Worm (Caenorhabditis elegans): ENCODE results near the gene F18C5.10.

F18C5.10 gene

DNA sequence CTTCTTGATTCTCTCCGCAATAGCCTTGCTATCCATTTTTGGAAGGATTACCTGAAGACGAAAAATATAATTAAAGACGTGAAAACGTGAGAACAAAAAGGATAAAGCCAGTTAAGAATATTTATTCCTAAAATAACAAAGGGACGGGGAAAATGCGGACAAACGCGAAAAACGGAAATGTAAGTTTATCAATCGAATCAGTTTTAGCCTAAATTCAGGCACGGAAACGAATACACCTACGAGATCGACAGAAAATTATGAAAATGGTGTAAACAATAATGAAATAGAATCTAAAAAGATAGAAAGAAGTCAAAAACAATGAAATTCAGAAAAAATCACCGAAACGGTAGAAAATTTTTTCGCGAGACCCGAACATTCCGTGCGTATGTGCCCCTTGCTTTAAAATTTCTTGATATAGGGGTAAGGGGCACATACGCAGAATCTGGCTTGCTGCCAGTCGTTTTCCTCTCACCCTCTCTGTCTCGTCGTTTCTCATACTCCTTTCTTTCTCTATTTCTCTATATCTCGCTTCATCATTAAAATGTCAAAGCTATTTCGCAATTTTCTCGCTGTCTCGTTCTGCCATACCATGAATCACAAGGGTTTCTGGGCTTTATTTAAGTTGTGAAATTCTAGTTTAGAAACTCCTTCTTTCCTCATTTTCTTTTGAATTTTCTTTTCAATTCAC lies 27.5 kb upstream of the F18C5.10 start, which contains the start of gene icd-1 (continued):
- no peak for TF ChIP-seq bed-2 (GFP tag; IDR thresholded peaks at IDR 0.05)
- peak; percentile 89 for TF ChIP-seq D2030.7 (GFP tag; IDR thresholded peaks at IDR 0.05)
- no peak for TF ChIP-seq hlh-12 (tag; optimal IDR thresholded peaks at IDR 0.05)
- peak; percentile 16 for TF ChIP-seq F10E7.11 (tag; optimal IDR thresholded peaks at IDR 0.05)
- TF ChIP-seq snpc-1.1 (tag; optimal IDR thresholded peaks at IDR 0.05; ENCODE audit: insufficient read depth), result peak; percentile 77
- TF ChIP-seq B0035.1 (tag; optimal IDR thresholded peaks at IDR 0.05), result no peak
- TF ChIP-seq egl-18 (GFP tag; IDR thresholded peaks at IDR 0.05), result 0 out of 2 replicates have a peak, but pooled peaks have one; percentile 28
- peak; percentile 58 for TF ChIP-seq hrde-1 (tag; optimal IDR thresholded peaks at IDR 0.05; ENCODE audit: borderline replicate concordance)
- no peak for TF ChIP-seq die-1 (tag; optimal IDR thresholded peaks at IDR 0.05)
- TF ChIP-seq unc-130 (GFP tag; optimal IDR thresholded peaks at IDR 0.05), result peak; percentile 88
- TF ChIP-seq nhr-179 (tag; optimal IDR thresholded peaks at IDR 0.05), result no peak
- no peak for TF ChIP-seq lsy-27 (tag; optimal IDR thresholded peaks at IDR 0.05; ENCODE audit: borderline replicate concordance, insufficient read depth)
- peak; percentile 97 for TF ChIP-seq hsf-1 (GFP tag; IDR thresholded peaks at IDR 0.05)
- no peak for TF ChIP-seq let-526 (GFP tag; IDR thresholded peaks at IDR 0.05)
- peak; percentile 99 for TF ChIP-seq hmg-1.2 (GFP tag; IDR thresholded peaks at IDR 0.05)
- TF ChIP-seq F23B12.7 (tag; optimal IDR thresholded peaks at IDR 0.05; ENCODE audit: insufficient read depth), result peak; percentile 96
- no peak; the same call in 1 of the 2 replicates for TF ChIP-seq Y79H2A.3 (GFP tag; conservative IDR thresholded peaks at IDR 0.05)
- TF ChIP-seq dpl-1 (GFP tag; optimal IDR thresholded peaks at IDR 0.05), result peak; percentile 36
- TF ChIP-seq rcor-1 (GFP tag; IDR thresholded peaks at IDR 0.05), result peak; percentile 93
- peak; percentile 96 for TF ChIP-seq snpc-3.4 (tag; optimal IDR thresholded peaks at IDR 0.05)
- TF ChIP-seq ztf-25 (GFP tag; IDR thresholded peaks at IDR 0.05), result no peak
- no peak for TF ChIP-seq hlh-26 (GFP tag; conservative IDR thresholded peaks at IDR 0.05)
- no peak for TF ChIP-seq ama-1 (optimal IDR thresholded peaks at IDR 0.05)
- TF ChIP-seq ama-1 (GFP tag; optimal IDR thresholded peaks at IDR 0.05), result peak in 1 of 2 experiments; percentile 12
- peak; percentile 45; the same call in 1 of the 2 replicates for TF ChIP-seq lin-26 (GFP tag; IDR thresholded peaks at IDR 0.05)
- TF ChIP-seq repo-1 (tag; optimal IDR thresholded peaks at IDR 0.05), result peak; percentile 87
- TF ChIP-seq nfya-1 (tag; optimal IDR thresholded peaks at IDR 0.05; ENCODE audit: borderline replicate concordance, insufficient read depth), result no peak
- peak; percentile 64 for TF ChIP-seq xnd-1 (tag; optimal IDR thresholded peaks at IDR 0.05)
- TF ChIP-seq ceh-27 (GFP tag; optimal IDR thresholded peaks at IDR 0.05), result peak; percentile 85
- peak; percentile 95 for TF ChIP-seq unc-62 (GFP tag; optimal IDR thresholded peaks at IDR 0.05)
- peak; percentile 53 to 80 for TF ChIP-seq let-607 (tag; optimal IDR thresholded peaks at IDR 0.05)
- TF ChIP-seq nfya-2 (GFP tag; IDR thresholded peaks at IDR 0.05), result no peak
- TF ChIP-seq fkh-3 (tag; optimal IDR thresholded peaks at IDR 0.05), result no peak
- TF ChIP-seq tbp1 (GFP tag; optimal IDR thresholded peaks at IDR 0.05), result peak; percentile 76
- no peak for TF ChIP-seq ccch-3 (GFP tag; optimal IDR thresholded peaks at IDR 0.05)
- TF ChIP-seq C17E4.6 (GFP tag; IDR thresholded peaks at IDR 0.05), result peak; percentile 57; the same call in 1 of the 2 replicates
- no peak for TF ChIP-seq F57A8.1 (GFP tag; optimal IDR thresholded peaks at IDR 0.05)
- TF ChIP-seq Y95B8A.8 (GFP tag; IDR thresholded peaks at IDR 0.05), result peak; percentile 83
- TF ChIP-seq ZK185.1 (tag; optimal IDR thresholded peaks at IDR 0.05; ENCODE audit: poor library complexity, severe bottlenecking), result peak; percentile 86
- TF ChIP-seq F22D6.2 (tag; optimal IDR thresholded peaks at IDR 0.05), result peak; percentile 48
- TF ChIP-seq ceh-58 (GFP tag; IDR thresholded peaks at IDR 0.05), result no peak
- peak; percentile 74; the same call in 1 of the 2 replicates for TF ChIP-seq B0019.2 (GFP tag; conservative IDR thresholded peaks at IDR 0.05)
- TF ChIP-seq snpc-1.3 (tag; optimal IDR thresholded peaks at IDR 0.05; ENCODE audit: insufficient read depth), result peak; percentile 89
- TF ChIP-seq nhr-80 (tag; optimal IDR thresholded peaks at IDR 0.05), result peak; percentile 69
- 0 out of 2 replicates have a peak, but pooled peaks have one; percentile 19 for TF ChIP-seq Y56A3A.18 (GFP tag; IDR thresholded peaks at IDR 0.05)
- TF ChIP-seq pha-4 (tag; optimal IDR thresholded peaks at IDR 0.05), result no peak
